Worm (Caenorhabditis elegans) whole organism, L4/young adult: Measurements from ENCODE around the gene math-22.
"Not testable (repeated sequence)": the region's sequence is repeated elsewhere in the genome, so short reads cannot be mapped to it uniquely, and the experiment has no call there.

Experiments used
- W03F9.2 ChIP-seq: fragments of 150-350 bp; optimal IDR thresholded peaks from 2 replicates; lab custom pipeline; 2014; ENCODE audit warnings: missing biosample characterization, missing genetic modification characterization
- dao-5 ChIP-seq: sonication (generic microtip); optimal IDR thresholded peaks from 2 replicates; lab custom pipeline; 2016; ENCODE audit warnings: missing genotype, missing genetic modification characterization, moderate library complexity, missing compliant biosample characterization
- him-1 ChIP-seq: sonication (generic microtip); optimal IDR thresholded peaks from 2 replicates; lab custom pipeline; 2016; ENCODE audit warnings: missing genotype, missing genetic modification reagents, missing genetic modification characterization, missing compliant biosample characterization

The math-22 gene

DNA sequence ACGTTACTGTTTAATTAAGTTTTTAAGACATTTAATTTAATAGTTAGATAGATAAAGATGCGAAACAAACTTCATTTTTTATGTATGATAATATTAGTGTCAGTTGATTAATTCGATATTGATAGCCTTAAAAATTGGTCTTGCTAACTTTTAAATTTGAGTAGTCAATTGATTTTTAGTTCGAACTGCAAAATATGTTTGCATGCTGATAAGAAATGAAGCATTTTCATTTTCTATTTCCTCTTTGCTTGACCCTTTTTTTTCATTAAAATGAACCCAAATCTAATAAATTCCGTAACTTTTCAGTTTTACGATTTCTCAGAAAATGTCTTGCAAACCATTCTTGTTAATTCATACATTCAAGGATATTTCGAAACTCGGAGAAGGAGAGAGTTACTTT, at the start of gene math-22:
Gene math-22, plus strand, starts transcription at position 301 of the 400 bp plus-strand sequence.
- TF ChIP-seq him-1 (tag; lab: Kevin White, UChicago), result no peak
- TF ChIP-seq dao-5 (tag; lab: Kevin White, UChicago), result no peak
- no peak for TF ChIP-seq W03F9.2 (tag; lab: Kevin White, UChicago)

DNA sequence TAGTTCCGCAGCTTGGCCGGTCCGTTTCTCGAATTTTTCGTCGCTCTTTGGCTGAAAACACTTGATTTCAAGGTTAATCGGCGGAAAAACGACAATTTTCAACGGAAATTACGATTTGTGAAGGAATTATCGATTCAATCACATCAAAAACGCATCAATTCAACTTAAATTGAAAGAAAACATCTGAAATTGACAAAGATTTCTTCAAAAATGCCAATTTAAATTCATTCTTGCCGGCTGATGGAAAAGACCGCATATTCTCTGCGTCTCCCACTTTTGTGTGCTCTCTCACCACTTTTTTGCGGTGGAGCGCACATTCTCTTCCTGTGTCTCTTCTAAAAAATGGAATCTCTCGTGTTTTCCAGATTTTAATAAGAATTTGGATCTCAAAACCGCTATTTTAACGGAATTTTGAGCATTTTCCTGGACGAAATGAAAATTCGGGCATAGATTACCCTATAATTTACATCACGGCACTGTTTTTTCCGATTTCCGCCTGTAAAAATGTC, 43.9 kb upstream of the math-22 start, which contains the start of gene C16C4.18:
Gene C16C4.18, minus strand, starts transcription at position 51 of the 509 bp plus-strand sequence.
- not testable (repeated sequence) for TF ChIP-seq W03F9.2, him-1, dao-5 (tag; lab: Kevin White, UChicago)

DNA sequence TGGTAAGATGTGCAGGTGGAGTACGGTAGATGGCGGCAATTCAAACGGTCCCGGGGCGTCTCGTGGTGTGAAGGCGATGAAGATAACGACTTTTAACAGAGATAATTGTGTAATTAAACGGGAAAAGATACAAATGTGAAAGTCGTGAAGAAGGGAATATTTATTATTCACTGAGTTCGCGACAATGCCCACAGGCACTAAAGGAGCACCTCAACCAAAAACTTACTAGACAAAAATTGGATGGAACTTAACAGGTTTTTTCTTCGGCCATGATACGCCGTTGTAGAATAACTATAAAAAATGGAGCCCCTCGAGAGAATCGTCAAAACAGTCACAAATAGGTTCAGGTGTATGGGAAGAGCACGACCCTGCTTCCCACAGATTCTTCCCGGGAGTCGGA, 42.9 kb upstream of the math-22 start, which contains the start of gene fbxb-98:
Gene fbxb-98, plus strand, starts transcription at position 301 of the 400 bp plus-strand sequence.
- not testable (repeated sequence) for TF ChIP-seq him-1, dao-5, W03F9.2 (tag; lab: Kevin White, UChicago)

DNA sequence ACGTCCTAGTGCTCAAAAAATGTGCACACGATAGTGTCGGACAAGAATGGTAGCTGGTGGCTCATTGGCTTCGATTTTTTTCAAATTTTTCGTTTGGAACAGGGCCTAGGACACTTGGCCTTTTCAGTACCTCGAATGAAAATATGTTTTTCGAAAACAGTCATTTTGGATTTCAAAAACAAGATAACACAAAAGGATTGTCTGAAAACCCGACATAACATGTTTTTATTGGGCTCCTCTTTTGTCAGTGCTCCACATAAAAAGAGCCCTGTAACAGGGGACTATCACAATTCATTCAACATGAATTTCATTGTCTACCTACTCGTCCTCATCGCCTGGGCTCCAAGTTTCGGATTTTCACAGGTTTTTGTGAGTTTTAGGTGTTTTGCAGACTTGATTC, 40.9 kb upstream of the math-22 start, which contains the start of gene C16C4.17:
Gene C16C4.17, plus strand, starts transcription at position 301 of the 400 bp plus-strand sequence.
- TF ChIP-seq W03F9.2 (tag; lab: Kevin White, UChicago), result no peak
- no peak for TF ChIP-seq dao-5 (tag; lab: Kevin White, UChicago)
- no peak for TF ChIP-seq him-1 (tag; lab: Kevin White, UChicago)

DNA sequence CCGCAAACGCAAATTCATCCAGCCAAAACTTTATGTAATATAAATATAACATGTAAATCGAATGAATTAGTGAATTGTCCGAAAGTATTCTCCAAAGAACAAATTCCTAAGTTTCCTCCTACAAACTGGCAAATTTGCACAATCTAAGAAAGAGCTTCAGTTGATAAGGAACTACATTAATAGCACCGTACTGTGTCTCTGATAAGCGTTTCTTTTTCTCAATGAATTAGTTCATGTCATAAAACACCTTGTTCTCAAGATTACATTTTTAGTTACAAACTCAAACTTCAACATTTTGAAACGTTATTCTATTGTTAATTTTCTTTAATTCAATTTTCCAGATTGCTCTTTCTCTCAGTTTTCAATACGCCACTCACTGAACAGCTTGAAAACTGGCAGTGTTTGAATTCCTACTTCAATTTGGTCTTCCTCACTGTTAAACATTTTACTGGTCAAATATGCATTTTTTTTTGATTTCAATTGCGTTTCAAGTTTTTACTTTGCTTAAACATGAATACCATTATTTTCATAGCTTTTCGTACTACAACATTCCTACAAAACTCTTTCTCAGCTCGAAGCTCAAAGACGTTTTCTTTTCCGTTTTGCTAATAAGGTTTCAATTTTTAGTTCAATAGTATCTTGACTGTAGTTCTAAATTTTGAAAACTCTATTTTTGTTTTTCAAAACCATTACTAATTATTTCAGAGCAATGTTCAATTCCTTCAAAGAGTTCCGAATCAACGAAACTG, 39.3 kb upstream of the math-22 start, which contains the start of gene math-15:
Gene math-15, plus strand, starts transcription at position 699 of the 749 bp plus-strand sequence.
- no peak for TF ChIP-seq dao-5 (tag; lab: Kevin White, UChicago)
- TF ChIP-seq W03F9.2 (tag; lab: Kevin White, UChicago), result no peak
- no peak for TF ChIP-seq him-1 (tag; lab: Kevin White, UChicago)

DNA sequence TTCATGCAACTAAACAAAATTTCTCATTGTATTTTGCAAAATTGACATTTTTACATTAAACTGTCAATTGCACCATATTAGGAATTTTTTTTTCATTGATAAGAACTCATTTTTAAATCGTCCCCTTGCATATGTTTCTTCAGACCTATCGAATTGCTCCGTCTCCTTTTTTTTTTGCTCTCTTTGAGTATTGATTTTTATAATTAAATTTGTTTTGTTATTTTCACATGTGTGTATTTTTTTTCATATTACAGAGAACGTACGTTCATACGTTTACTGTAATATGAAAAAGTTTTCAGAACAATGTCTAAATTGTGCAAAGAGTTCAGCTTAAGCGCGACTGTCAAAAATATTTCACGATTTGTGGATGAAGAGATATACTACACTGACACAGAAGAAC, 36.1 kb upstream of the math-22 start, which contains the start of gene math-14:
Gene math-14, plus strand, starts transcription at position 301 of the 400 bp plus-strand sequence.
- no peak for TF ChIP-seq dao-5 (tag; lab: Kevin White, UChicago)
- no peak for TF ChIP-seq him-1 (tag; lab: Kevin White, UChicago)
- no peak for TF ChIP-seq W03F9.2 (tag; lab: Kevin White, UChicago)

DNA sequence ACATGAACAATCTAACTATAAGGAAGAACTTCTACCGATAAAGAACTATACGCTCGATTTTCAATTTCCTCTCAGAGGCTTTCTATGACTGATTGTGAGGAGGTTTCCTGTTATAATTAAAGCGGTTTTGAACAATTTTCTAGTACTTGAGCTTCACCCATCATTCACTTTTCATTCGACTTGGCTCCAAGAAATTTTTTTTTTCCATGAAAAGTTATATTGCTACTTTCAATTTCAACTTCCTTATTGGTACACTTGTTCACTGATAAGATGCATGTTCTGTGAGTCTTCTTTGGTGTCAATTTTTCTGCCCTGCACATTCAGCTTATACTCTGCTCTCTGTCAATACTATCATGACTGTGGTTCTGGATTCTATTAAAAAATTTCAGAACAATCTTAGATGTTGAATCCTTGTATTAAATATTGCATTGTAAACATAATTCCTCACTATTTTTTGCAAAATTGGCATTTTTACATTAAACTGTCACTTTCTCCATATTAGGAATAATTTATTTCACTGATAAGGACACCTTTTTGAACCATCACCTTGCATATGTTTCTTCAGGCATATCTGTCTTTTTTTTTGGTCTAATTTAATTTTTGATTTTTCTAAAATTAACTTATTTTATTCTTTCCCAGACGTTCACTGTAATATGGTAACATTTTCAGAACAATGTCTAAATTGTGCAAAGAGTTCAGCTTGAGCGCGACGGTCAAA, 34.2 kb upstream of the math-22 start, which contains the start of gene math-10:
Gene math-10, plus strand, starts transcription at position 668 of the 718 bp plus-strand sequence.
- no peak for TF ChIP-seq him-1 (tag; lab: Kevin White, UChicago)
- no peak for TF ChIP-seq dao-5 (tag; lab: Kevin White, UChicago)
- TF ChIP-seq W03F9.2 (tag; lab: Kevin White, UChicago), result no peak

DNA sequence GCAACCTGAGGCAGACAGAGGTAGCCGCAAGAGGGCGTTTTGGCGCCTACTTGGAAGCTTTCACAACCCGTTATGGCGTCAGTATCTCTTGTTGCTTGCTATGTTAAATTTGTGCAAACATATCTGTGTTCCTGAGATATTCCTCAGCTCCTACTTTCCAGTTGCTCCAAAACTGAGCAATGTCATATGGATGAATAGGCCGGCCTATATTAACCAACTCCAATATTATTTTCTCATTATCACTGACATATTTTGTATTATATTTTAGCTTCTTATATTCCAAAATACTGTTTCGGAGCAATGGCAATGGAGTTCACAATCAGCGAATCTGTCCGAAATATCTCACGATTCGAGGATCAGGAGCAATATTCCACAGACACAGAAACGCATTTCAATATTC, 29.5 kb upstream of the math-22 start, which contains the start of gene math-13:
Gene math-13, plus strand, starts transcription at position 301 of the 400 bp plus-strand sequence.
- no peak for TF ChIP-seq dao-5 (tag; lab: Kevin White, UChicago)
- no peak for TF ChIP-seq him-1 (tag; lab: Kevin White, UChicago)
- TF ChIP-seq W03F9.2 (tag; lab: Kevin White, UChicago), result no peak

DNA sequence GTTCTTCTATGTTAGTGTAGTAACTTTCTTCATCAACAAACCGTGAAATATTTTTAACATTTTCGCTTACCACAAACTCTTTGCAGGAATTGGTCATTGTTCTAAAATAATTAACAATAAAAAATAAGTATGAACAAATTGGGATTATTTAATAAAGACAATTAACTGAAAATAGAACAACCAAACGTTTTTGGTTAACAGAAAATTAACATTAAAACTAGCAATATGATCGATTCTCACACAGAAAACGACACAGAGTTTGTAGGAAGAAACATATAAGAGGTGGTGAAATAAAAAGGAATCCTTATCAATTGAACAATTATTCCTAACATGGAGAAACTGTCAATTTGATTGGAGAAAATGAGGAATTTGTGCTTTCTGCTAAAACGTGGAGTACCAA, 26.5 kb upstream of the math-22 start, which contains the start of gene math-16:
Gene math-16, minus strand, starts transcription at position 101 of the 400 bp plus-strand sequence.
- TF ChIP-seq dao-5 (tag; lab: Kevin White, UChicago) (no peak), W03F9.2 (tag; lab: Kevin White, UChicago) (no peak), him-1 (tag; lab: Kevin White, UChicago) (no peak)

DNA sequence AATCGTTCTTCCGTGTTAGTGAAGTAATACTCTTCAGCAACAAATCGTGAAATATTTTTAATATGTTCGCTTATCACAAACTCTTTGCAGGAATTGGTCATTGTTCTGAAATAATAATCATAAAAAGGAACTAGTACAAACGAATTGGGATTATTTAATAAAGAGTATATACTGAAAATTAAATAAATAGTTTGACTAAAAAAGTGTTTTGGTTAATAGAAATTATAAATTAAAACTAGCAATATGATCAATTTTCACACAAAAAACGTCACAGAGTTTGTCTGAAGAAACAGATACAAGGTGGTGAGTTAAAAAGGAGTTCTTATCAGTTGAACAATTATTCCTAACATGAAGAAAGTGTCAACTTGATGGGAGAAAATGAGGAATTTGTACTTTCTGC, 22.5 kb upstream of the math-22 start, which contains the start of gene math-5:
Gene math-5, minus strand, starts transcription at position 101 of the 400 bp plus-strand sequence.
- TF ChIP-seq him-1 (tag; lab: Kevin White, UChicago), result no peak

DNA sequence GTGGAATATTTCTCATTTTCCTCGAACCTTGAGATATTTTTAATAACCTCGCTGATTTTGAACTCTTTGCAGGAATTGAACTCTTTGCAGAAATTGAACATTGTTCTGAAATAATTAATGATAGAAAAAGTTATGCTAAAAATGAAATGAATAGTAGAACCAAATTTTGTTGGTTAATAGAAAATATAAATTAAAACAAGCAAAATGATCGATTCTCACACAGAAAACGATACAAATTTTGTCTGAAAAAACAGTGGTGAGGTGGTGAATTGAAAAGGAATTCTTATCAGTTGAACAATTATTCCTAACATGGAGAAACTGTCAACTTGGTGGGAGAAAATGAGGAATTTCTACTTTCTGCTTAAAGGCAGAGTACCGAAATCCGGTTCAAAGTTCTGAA, 20.6 kb upstream of the math-22 start, which contains the start of gene math-6:
Gene math-6, minus strand, starts transcription at position 101 of the 400 bp plus-strand sequence.
- no peak for TF ChIP-seq dao-5 (tag; lab: Kevin White, UChicago)
- TF ChIP-seq him-1 (tag; lab: Kevin White, UChicago), result no peak
- TF ChIP-seq W03F9.2 (tag; lab: Kevin White, UChicago), result no peak

DNA sequence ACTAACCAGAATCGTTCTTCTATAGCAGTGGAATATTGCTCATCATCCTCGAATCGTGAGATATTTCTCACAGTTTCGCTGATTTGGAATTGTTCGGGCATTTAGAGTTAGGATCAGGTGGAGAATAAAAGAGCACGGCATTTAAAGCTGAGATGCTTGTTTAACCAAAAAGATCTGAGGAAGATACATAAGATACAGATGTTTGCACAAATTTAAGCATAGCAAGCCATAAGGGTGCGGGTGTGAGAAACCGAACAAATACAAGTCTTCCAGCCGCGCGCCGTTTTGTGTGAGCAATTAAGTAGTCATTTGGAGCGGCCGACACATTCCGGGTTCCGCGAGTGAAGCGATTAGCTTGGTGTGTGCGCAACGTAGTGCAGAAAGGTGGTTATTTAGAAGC, 18.8 kb upstream of the math-22 start, which contains the start of gene math-7:
Gene math-7, minus strand, starts transcription at position 101 of the 400 bp plus-strand sequence.
- TF ChIP-seq him-1 (tag; lab: Kevin White, UChicago) (no peak), W03F9.2 (tag; lab: Kevin White, UChicago) (no peak), dao-5 (tag; lab: Kevin White, UChicago) (no peak)
